Worm (Caenorhabditis elegans): Measurements from ENCODE around the gene acbp-3.

Gene acbp-3

DNA sequence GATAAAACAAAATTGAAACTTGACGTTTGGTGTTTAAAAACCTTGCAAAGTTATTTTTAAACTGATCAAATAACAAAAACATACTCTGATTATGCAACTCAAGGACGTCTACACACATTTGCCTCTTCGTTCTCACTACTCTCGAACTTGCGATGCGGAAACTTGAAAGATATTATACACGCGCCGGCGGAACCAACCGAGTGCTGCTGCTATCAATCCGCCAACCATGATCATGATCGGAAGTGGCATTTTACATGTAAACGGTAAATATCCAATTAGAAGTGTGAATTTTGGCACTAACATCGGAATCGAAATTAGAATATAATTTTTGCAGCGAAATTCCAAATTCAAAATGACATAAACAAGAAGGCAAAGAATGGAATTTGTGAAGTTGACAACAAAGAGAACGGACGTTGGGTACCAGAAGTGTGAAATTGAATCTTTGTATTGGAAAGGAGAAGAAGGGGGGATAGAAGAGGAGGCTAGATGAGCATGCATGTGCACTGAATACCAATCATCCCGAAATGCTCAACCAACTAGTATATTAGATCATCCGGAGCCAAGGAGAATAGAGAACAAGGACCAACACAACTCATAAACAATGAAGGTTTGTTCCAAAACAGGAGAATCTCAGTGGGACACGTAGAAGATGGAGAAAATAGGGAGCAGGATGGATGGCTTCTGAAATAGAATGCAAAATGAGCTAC is 30.4 kb downstream of the acbp-3 start:
- TF ChIP-seq mab-5 (tag; optimal IDR thresholded peaks at IDR 0.05) (no peak), nhr-237 (tag; optimal IDR thresholded peaks at IDR 0.05) (no peak), ces-1 (GFP tag; optimal IDR thresholded peaks at IDR 0.05) (peak; percentile 79)

DNA sequence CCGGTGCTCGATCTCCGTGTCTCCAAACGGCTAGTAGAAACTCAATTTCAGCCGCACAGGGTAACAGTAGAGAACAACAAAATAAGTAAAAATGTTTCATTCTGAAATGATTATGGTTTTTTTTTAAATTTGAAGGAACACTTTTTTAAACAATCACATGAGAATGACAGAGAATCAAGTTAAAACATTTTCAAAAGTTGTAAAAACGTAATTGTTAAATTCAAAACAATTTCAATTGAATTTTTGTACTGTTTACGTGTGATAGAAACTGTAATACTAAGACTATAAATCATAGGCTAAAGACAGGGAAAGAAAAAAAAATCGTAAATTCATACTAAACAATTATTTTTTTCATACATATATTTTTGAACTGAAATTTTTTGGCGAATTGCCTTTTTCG is 38.2 kb downstream of the acbp-3 start, which contains the start of gene pho-7:
Gene pho-7 (minus strand): TSS at position 101 of the 400 bp plus-strand sequence.
- no peak for TF ChIP-seq ceh-39 (tag; optimal IDR thresholded peaks at IDR 0.05)
- no peak for TF ChIP-seq nhr-12 (tag; optimal IDR thresholded peaks at IDR 0.05)
- no peak for TF ChIP-seq drap-1 (GFP tag; optimal IDR thresholded peaks at IDR 0.05)

DNA sequence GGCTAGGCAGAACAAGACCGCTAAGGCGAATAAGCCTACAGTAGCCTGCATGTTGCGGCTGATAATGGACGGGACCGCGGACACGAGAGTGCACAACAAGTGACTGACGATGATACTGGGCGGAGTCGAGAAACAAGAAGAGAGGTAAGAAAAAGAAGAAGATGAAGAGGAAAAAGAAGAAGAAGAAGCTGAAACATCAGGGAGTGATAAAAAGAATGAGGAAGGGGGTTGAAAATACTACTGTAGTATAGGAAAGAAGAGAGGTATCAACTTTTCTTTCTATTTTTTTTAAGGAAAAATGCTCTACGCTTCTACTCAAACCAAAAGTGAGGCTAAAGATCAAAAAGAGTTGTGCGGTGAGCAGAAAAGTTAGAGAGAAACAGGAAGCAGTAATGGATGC is 45.8 kb downstream of the acbp-3 start, which contains the start of gene T21B6.3:
Gene T21B6.3 (minus strand): TSS at position 101 of the 400 bp plus-strand sequence.
- no peak for TF ChIP-seq sem-2 (GFP tag; optimal IDR thresholded peaks at IDR 0.05)
- no peak for TF ChIP-seq ham-2 (GFP tag; optimal IDR thresholded peaks at IDR 0.05)
- TF ChIP-seq nhr-12 (tag; optimal IDR thresholded peaks at IDR 0.05) = no peak
- no peak for TF ChIP-seq mls-2 (tag; optimal IDR thresholded peaks at IDR 0.05)
- TF ChIP-seq nhr-28 (tag; optimal IDR thresholded peaks at IDR 0.05) = no peak
- TF ChIP-seq unc-39 (tag; optimal IDR thresholded peaks at IDR 0.05) = no peak

DNA sequence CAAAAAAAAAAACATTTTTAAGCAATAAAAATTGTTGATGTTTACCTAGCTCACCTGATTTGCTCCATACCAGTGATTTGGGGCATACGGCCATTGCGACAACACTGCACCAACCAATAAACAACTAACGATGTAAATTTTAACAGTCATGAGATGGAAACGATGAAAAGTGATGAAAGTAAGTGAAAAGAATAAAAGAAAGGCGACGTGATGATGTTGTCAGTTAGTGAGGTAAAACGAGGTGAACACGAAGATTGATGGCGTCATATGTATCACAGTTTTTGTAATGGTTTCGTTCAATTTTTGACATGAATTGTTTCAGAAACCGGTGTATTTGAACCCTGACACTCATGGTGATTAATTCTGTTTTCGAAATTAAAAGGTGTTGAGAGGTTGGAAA is 48.1 kb downstream of the acbp-3 start, which contains the start of gene K09C8.7:
Gene K09C8.7 (minus strand): TSS at position 226 of the 400 bp plus-strand sequence.
- no peak for TF ChIP-seq nhr-237 (tag; optimal IDR thresholded peaks at IDR 0.05)
- TF ChIP-seq ztf-11 (tag; optimal IDR thresholded peaks at IDR 0.05) = no peak
- no peak for TF ChIP-seq nhr-28 (tag; optimal IDR thresholded peaks at IDR 0.05)
- no peak for TF ChIP-seq unc-120 (tag; optimal IDR thresholded peaks at IDR 0.05; ENCODE audit: poor library complexity, severe bottlenecking)
- no peak for TF ChIP-seq blmp-1 (tag; optimal IDR thresholded peaks at IDR 0.05)
- TF ChIP-seq drap-1 (GFP tag; optimal IDR thresholded peaks at IDR 0.05) = no peak
- TF ChIP-seq nhr-2 (tag; optimal IDR thresholded peaks at IDR 0.05) = no peak
- no peak for TF ChIP-seq M03D4.4 (tag; optimal IDR thresholded peaks at IDR 0.05)

DNA sequence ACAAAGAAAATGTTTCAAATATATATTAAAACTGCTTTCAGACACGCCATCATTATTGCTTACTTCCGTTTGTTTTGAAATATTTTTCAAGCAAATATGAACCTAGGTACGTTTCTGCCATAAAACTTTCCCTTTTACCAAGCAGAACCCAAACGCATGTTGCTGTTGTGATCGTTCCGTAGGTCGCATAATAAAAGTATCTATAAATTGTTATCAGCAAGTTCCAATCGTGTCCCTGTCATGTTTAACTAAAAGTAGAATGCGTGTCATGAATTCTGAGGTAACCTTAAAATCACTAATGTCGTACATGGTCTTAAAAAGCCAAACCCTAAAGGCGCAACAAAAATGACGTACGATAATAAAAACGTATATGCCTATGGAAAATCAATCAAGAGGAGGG is 48.9 kb downstream of the acbp-3 start:
- no peak for TF ChIP-seq lin-13 (tag; optimal IDR thresholded peaks at IDR 0.05)
- TF ChIP-seq unc-120 (tag; optimal IDR thresholded peaks at IDR 0.05; ENCODE audit: poor library complexity, severe bottlenecking) = no peak
- TF ChIP-seq nhr-237 (tag; optimal IDR thresholded peaks at IDR 0.05) = no peak
- TF ChIP-seq M03D4.4 (tag; optimal IDR thresholded peaks at IDR 0.05) = no peak
- no peak for TF ChIP-seq ceh-43 (GFP tag; optimal IDR thresholded peaks at IDR 0.05)
- TF ChIP-seq elt-1 (tag; optimal IDR thresholded peaks at IDR 0.05; ENCODE audit: borderline replicate concordance, insufficient read depth) = no peak
- TF ChIP-seq nhr-28 (tag; optimal IDR thresholded peaks at IDR 0.05) = no peak
- no peak for TF ChIP-seq snpc-4 (tag; optimal IDR thresholded peaks at IDR 0.05)
- TF ChIP-seq drap-1 (GFP tag; optimal IDR thresholded peaks at IDR 0.05) = no peak
- no peak for TF ChIP-seq lin-32 (GFP tag; optimal IDR thresholded peaks at IDR 0.05)
- TF ChIP-seq zip-8 (tag; optimal IDR thresholded peaks at IDR 0.05) = no peak
- TF ChIP-seq pha-4 (tag; optimal IDR thresholded peaks at IDR 0.05) = no peak
- no peak for TF ChIP-seq nhr-76 (tag; optimal IDR thresholded peaks at IDR 0.05)
- no peak for TF ChIP-seq mab-5 (tag; optimal IDR thresholded peaks at IDR 0.05)

DNA sequence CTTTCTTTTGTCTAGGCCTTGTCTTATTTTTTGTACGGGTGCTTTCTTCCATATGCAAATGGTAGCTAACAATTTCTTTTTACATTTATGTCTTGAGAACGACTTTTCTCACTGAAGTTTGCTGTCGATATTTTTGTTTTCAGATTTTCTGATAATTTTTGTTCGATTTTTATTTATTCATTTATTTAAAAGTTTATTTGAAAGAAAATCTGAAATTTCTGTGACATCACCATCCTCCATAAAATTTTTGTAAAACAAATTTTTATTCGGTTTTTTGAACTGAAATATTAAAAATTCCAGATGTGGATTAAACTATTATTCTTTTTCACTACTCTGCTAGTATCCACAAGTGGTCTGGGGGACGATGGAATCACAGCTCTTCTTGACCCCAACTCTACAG is 50.8 kb downstream of the acbp-3 start, which contains the start of gene pbo-4:
Gene pbo-4 (plus strand): TSS at position 301 of the 400 bp plus-strand sequence.
- TF ChIP-seq pha-4 (tag; optimal IDR thresholded peaks at IDR 0.05) (no peak), ceh-83 (GFP tag; optimal IDR thresholded peaks at IDR 0.05) (no peak), lin-13 (tag; optimal IDR thresholded peaks at IDR 0.05) (no peak), nhr-76 (tag; optimal IDR thresholded peaks at IDR 0.05) (no peak), nhr-2 (tag; optimal IDR thresholded peaks at IDR 0.05) (no peak), bed-3 (GFP tag; optimal IDR thresholded peaks at IDR 0.05) (no peak), ztf-11 (tag; optimal IDR thresholded peaks at IDR 0.05) (no peak), ceh-39 (tag; optimal IDR thresholded peaks at IDR 0.05) (no peak), drap-1 (GFP tag; optimal IDR thresholded peaks at IDR 0.05) (no peak), nhr-12 (tag; optimal IDR thresholded peaks at IDR 0.05) (no peak), elt-3 (tag; optimal IDR thresholded peaks at IDR 0.05) (no peak), ces-1 (GFP tag; optimal IDR thresholded peaks at IDR 0.05) (no peak), flh-1 (GFP tag; optimal IDR thresholded peaks at IDR 0.05) (no peak), sem-2 (GFP tag; optimal IDR thresholded peaks at IDR 0.05) (no peak), unc-62 (GFP tag; optimal IDR thresholded peaks at IDR 0.05) (no peak)

All from whole organism, mixed stage, embryonic.